Worm (Caenorhabditis elegans): ENCODE results near the gene ztf-1.

DNA sequence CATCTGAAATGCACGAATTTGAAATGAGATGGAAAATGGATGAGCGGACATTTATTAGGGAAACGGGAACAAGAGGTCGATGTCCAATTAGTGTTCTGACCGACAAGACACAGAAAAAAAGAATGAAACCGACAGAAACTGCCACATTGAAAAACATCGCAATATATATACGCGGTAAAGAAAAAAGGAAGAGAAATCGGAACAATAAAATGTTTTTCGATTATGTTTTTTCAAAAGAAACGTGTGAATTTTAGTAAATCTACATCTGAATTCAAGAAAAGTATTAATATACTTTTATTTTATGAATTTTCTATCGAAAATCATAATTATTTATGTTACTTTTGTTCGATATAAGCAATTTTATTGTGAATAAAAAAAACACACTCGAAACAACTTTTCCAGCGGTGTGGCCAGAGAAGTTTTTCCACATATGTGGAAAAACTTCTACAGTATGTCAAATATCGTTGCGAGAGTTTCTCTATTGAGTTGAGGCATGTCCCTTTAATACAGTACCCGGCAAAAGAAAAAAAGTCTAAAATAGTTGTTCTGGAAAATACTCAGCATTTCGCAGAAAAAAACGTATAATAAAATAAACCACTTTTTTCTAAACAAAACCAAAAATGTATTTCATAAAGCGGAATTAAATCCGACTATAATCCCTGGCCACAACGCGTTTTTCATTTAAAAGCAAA is 39.1 kb upstream of the ztf-1 start, which contains the start of gene F44E2.10:
- no peak for TF ChIP-seq ama-1 (optimal IDR thresholded peaks at IDR 0.05)
- no peak for TF ChIP-seq tra-4 (tag; optimal IDR thresholded peaks at IDR 0.05)
- no peak for TF ChIP-seq sea-1 (GFP tag; conservative IDR thresholded peaks at IDR 0.05)
- TF ChIP-seq tbx-11 (GFP tag; IDR thresholded peaks at IDR 0.05), result no peak
- TF ChIP-seq hnd-1 (tag; optimal IDR thresholded peaks at IDR 0.05), result no peak
- TF ChIP-seq ceh-36 (tag; optimal IDR thresholded peaks at IDR 0.05), result no peak
- TF ChIP-seq scrt-1 (GFP tag; IDR thresholded peaks at IDR 0.05), result no peak
- no peak for TF ChIP-seq ceh-13 (GFP tag; optimal IDR thresholded peaks at IDR 0.05)
- TF ChIP-seq tbx-37 (GFP tag; conservative IDR thresholded peaks at IDR 0.05), result no peak
